ENCODE assay signal across 4 fruit fly cellular contexts in the genomic region with DNA sequence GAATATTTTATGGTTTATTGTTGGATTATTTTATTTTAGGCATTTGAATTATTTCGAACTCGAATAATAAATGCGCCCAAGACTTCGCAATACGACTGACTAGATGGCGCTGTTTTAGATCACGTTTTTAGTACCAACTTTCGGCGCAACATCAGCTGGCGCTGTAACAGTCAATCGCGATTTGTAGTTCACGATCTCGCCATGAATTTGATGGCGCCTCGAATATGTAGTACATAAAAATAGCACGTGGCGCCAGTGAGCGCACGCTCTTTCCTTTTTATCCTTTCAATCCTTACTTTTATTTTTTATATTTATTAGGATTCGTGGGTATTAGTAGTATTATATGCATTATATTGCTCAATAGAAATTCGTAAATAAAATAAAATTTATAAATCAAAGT.
TF ChIP-seq lines count a peak whose summit lies in the region.

No protein-coding gene starts in this region.

TF ChIP-seq in whole organism, adult, 20 proteins besides CTCF, POLR2A, EP300 and RAD21 (continued from another document):
- TF ChIP-seq CG12768 (GFP tag; optimal IDR thresholded peaks at IDR 0.05; lab: Kevin White, UChicago) (no peak), CG7101 (tag; optimal IDR thresholded peaks at IDR 0.05; lab: Kevin White, UChicago) (peak; percentile 73), Mnt (GFP tag; optimal IDR thresholded peaks at IDR 0.05; lab: Kevin White, UChicago) (peak; percentile 58)

TF ChIP-seq in whole organism, embryonic, 481 proteins besides CTCF, POLR2A, EP300 and RAD21 (continued from another document and continues in another):
- peak; percentile 32; the same call in 1 of the 2 replicates for TF ChIP-seq MBD-R2 (GFP tag; IDR thresholded peaks at IDR 0.05; lab: Robert Waterston, UW)
- no peak for TF ChIP-seq nom (GFP tag; optimal IDR thresholded peaks at IDR 0.05; lab: Kevin White, UChicago)
- peak; percentile 86 for TF ChIP-seq chm (GFP tag; IDR thresholded peaks at IDR 0.05; lab: Robert Waterston, UW)
- TF ChIP-seq Atf6 (GFP tag; IDR thresholded peaks at IDR 0.05; lab: Robert Waterston, UW), result peak; percentile 39; the same call in 1 of the 2 replicates
- peak; percentile 68 for TF ChIP-seq CG1233 (GFP tag; optimal IDR thresholded peaks at IDR 0.05; lab: Kevin White, UChicago)
- TF ChIP-seq CG18764 (GFP tag; optimal IDR thresholded peaks at IDR 0.05; lab: Kevin White, UChicago), result peak; percentile 51
- peak; percentile 32 for TF ChIP-seq CG13624 (GFP tag; optimal IDR thresholded peaks at IDR 0.05; lab: Kevin White, UChicago)
- TF ChIP-seq CG9817 (tag; optimal IDR thresholded peaks at IDR 0.05; lab: Kevin White, UChicago), result peak; percentile 81
- TF ChIP-seq CG10654 (GFP tag; optimal IDR thresholded peaks at IDR 0.05; lab: Kevin White, UChicago), result peak; percentile 34
- TF ChIP-seq Taf1 (GFP tag; IDR thresholded peaks at IDR 0.05; lab: Robert Waterston, UW), result peak; percentile 57
- peak; percentile 82 for TF ChIP-seq CG4730 (GFP tag; IDR thresholded peaks at IDR 0.05; lab: Robert Waterston, UW)
- TF ChIP-seq CG14441 (GFP tag; IDR thresholded peaks at IDR 0.05; lab: Robert Waterston, UW), result peak; percentile 78
- peak; percentile 79 for TF ChIP-seq CG1602 (GFP tag; optimal IDR thresholded peaks at IDR 0.05; lab: Kevin White, UChicago)
- no peak for TF ChIP-seq CG8478 (optimal IDR thresholded peaks at IDR 0.05; lab: Kevin White, UChicago)
- no peak for TF ChIP-seq h (optimal IDR thresholded peaks at IDR 0.05; lab: Kevin White, UChicago)
- TF ChIP-seq CG14710 (tag; optimal IDR thresholded peaks at IDR 0.05; lab: Kevin White, UChicago), result no peak
- TF ChIP-seq CG13424 (tag; optimal IDR thresholded peaks at IDR 0.05; lab: Kevin White, UChicago), result peak; percentile 47
- TF ChIP-seq rib (GFP tag; IDR thresholded peaks at IDR 0.05; lab: Robert Waterston, UW), result no peak
- peak; percentile 67; the same call in 2 of the 3 replicates for TF ChIP-seq B-H1 (GFP tag; IDR thresholded peaks at IDR 0.05; lab: Robert Waterston, UW)
- TF ChIP-seq wor (GFP tag; IDR thresholded peaks at IDR 0.05; lab: Robert Waterston, UW), result peak; percentile 70
- TF ChIP-seq ems (GFP tag; optimal IDR thresholded peaks at IDR 0.05; lab: Kevin White, UChicago), result no peak
- peak; percentile 79 for TF ChIP-seq Nf-YA (GFP tag; IDR thresholded peaks at IDR 0.05; lab: Robert Waterston, UW)
- peak; percentile 48 for TF ChIP-seq CG16815 (GFP tag; optimal IDR thresholded peaks at IDR 0.05; lab: Kevin White, UChicago)
- TF ChIP-seq pzg (GFP tag; optimal IDR thresholded peaks at IDR 0.05; lab: Kevin White, UChicago), result peak; percentile 17
- peak; percentile 87 for TF ChIP-seq CG8359 (GFP tag; optimal IDR thresholded peaks at IDR 0.05; lab: Kevin White, UChicago; ENCODE audit: borderline replicate concordance)
- peak; percentile 44; the same call in 1 of the 2 replicates for TF ChIP-seq aop (GFP tag; IDR thresholded peaks at IDR 0.05; lab: Robert Waterston, UW)
- TF ChIP-seq Xbp1 (GFP tag; optimal IDR thresholded peaks at IDR 0.05; lab: Kevin White, UChicago), result peak; percentile 83
- peak; percentile 52 for TF ChIP-seq CG6272 (GFP tag; IDR thresholded peaks at IDR 0.05; lab: Robert Waterston, UW)
- peak; percentile 60 for TF ChIP-seq Meics (GFP tag; optimal IDR thresholded peaks at IDR 0.05; lab: Kevin White, UChicago)
- TF ChIP-seq CG7556 (GFP tag; optimal IDR thresholded peaks at IDR 0.05; lab: Kevin White, UChicago), result no peak
- TF ChIP-seq vvl (GFP tag; IDR thresholded peaks at IDR 0.05; lab: Robert Waterston, UW), result peak; percentile 94
- TF ChIP-seq CG15073 (GFP tag; optimal IDR thresholded peaks at IDR 0.05; lab: Kevin White, UChicago), result peak; percentile 48
- TF ChIP-seq ERR (GFP tag; optimal IDR thresholded peaks at IDR 0.05; lab: Kevin White, UChicago), result no peak
- TF ChIP-seq CG14667 (GFP tag; IDR thresholded peaks at IDR 0.05; lab: Robert Waterston, UW), result peak; percentile 80
- TF ChIP-seq CG12769 (tag; optimal IDR thresholded peaks at IDR 0.05; lab: Kevin White, UChicago), result peak; percentile 48
- peak; percentile 23 for TF ChIP-seq CG13775 (GFP tag; optimal IDR thresholded peaks at IDR 0.05; lab: Kevin White, UChicago)
- TF ChIP-seq CG5953 (GFP tag; IDR thresholded peaks at IDR 0.05; lab: Robert Waterston, UW), result peak; percentile 84
- TF ChIP-seq CG10543 (GFP tag; optimal IDR thresholded peaks at IDR 0.05; lab: Kevin White, UChicago), result peak; percentile 13
- peak; percentile 85 for TF ChIP-seq sob (GFP tag; IDR thresholded peaks at IDR 0.05; lab: Robert Waterston, UW)
- peak; percentile 69 for TF ChIP-seq CG2712 (tag; optimal IDR thresholded peaks at IDR 0.05; lab: Kevin White, UChicago)
- TF ChIP-seq CG9727 (GFP tag; optimal IDR thresholded peaks at IDR 0.05; lab: Kevin White, UChicago), result peak; percentile 48

TF ChIP-seq in whole organism, prepupa, 60 proteins besides CTCF, POLR2A, EP300 and RAD21 (continued from another document):
- peak; percentile 26 for TF ChIP-seq CG3032 (tag; optimal IDR thresholded peaks at IDR 0.05; lab: Kevin White, UChicago)
- no peak for TF ChIP-seq fkh (GFP tag; optimal IDR thresholded peaks at IDR 0.05; lab: Kevin White, UChicago)
- TF ChIP-seq Sox14 (GFP tag; optimal IDR thresholded peaks at IDR 0.05; lab: Kevin White, UChicago), result peak; percentile 77
- peak; percentile 78 for TF ChIP-seq pdm3 (GFP tag; optimal IDR thresholded peaks at IDR 0.05; lab: Kevin White, UChicago)
- TF ChIP-seq Ets96B (tag; optimal IDR thresholded peaks at IDR 0.05; lab: Kevin White, UChicago), result no peak
- TF ChIP-seq Gug (GFP tag; IDR thresholded peaks at IDR 0.05; lab: Robert Waterston, UW), result no peak
- TF ChIP-seq dsx (GFP tag; optimal IDR thresholded peaks at IDR 0.05; lab: Kevin White, UChicago; ENCODE audit: poor library complexity, severe bottlenecking), result no peak
- no peak for TF ChIP-seq spab (GFP tag; optimal IDR thresholded peaks at IDR 0.05; lab: Kevin White, UChicago)
- TF ChIP-seq CG6276 (GFP tag; optimal IDR thresholded peaks at IDR 0.05; lab: Kevin White, UChicago), result no peak
- TF ChIP-seq CG7368 (GFP tag; optimal IDR thresholded peaks at IDR 0.05; lab: Kevin White, UChicago), result peak; percentile 27
- no peak for TF ChIP-seq Eip93F (GFP tag; optimal IDR thresholded peaks at IDR 0.05; lab: Kevin White, UChicago)
- TF ChIP-seq CG9139 (GFP tag; optimal IDR thresholded peaks at IDR 0.05; lab: Kevin White, UChicago), result no peak
- TF ChIP-seq CG15336 (GFP tag; IDR thresholded peaks at IDR 0.05; lab: Robert Waterston, UW), result no peak
- TF ChIP-seq esn (GFP tag; optimal IDR thresholded peaks at IDR 0.05; lab: Kevin White, UChicago), result peak; percentile 86
- peak; percentile 40; the same call in 1 of the 3 replicates for TF ChIP-seq eg (GFP tag; IDR thresholded peaks at IDR 0.05; lab: Robert Waterston, UW)
- TF ChIP-seq ss (GFP tag; optimal IDR thresholded peaks at IDR 0.05; lab: Kevin White, UChicago), result no peak
- TF ChIP-seq CG32006 (GFP tag; optimal IDR thresholded peaks at IDR 0.05; lab: Kevin White, UChicago), result peak; percentile 10
- TF ChIP-seq CG10631 (GFP tag; optimal IDR thresholded peaks at IDR 0.05; lab: Kevin White, UChicago), result peak; percentile 28
- peak; percentile 18 for TF ChIP-seq dac (GFP tag; optimal IDR thresholded peaks at IDR 0.05; lab: Kevin White, UChicago)
- peak; percentile 29 for TF ChIP-seq CG11902 (GFP tag; optimal IDR thresholded peaks at IDR 0.05; lab: Kevin White, UChicago)
- peak; percentile 47 for TF ChIP-seq Sox15 (GFP tag; optimal IDR thresholded peaks at IDR 0.05; lab: Kevin White, UChicago)
- peak in 1 of 2 experiments; percentile 67 for TF ChIP-seq salr (GFP tag; optimal IDR thresholded peaks at IDR 0.05; lab: Kevin White, UChicago)
- TF ChIP-seq Met (GFP tag; optimal IDR thresholded peaks at IDR 0.05; lab: Kevin White, UChicago), result peak; percentile 75
- TF ChIP-seq CG6854 (GFP tag; optimal IDR thresholded peaks at IDR 0.05; lab: Kevin White, UChicago), result no peak
- TF ChIP-seq Hr38 (GFP tag; optimal IDR thresholded peaks at IDR 0.05; lab: Kevin White, UChicago), result no peak
- TF ChIP-seq net (GFP tag; optimal IDR thresholded peaks at IDR 0.05; lab: Kevin White, UChicago), result peak; percentile 68
- TF ChIP-seq Smox (GFP tag; optimal IDR thresholded peaks at IDR 0.05; lab: Kevin White, UChicago), result peak; percentile 64
- TF ChIP-seq topi (GFP tag; optimal IDR thresholded peaks at IDR 0.05; lab: Kevin White, UChicago), result peak; percentile 43
- peak; percentile 32 for TF ChIP-seq CG8319 (GFP tag; optimal IDR thresholded peaks at IDR 0.05; lab: Kevin White, UChicago)
- TF ChIP-seq CG10669 (GFP tag; optimal IDR thresholded peaks at IDR 0.05; lab: Kevin White, UChicago), result peak; percentile 19
- peak; percentile 47 for TF ChIP-seq CG6792 (GFP tag; optimal IDR thresholded peaks at IDR 0.05; lab: Kevin White, UChicago)
- peak; percentile 28 for TF ChIP-seq Hr4 (GFP tag; optimal IDR thresholded peaks at IDR 0.05; lab: Kevin White, UChicago)
- TF ChIP-seq CG31627 (GFP tag; optimal IDR thresholded peaks at IDR 0.05; lab: Kevin White, UChicago), result peak; percentile 88
- TF ChIP-seq cyc (GFP tag; optimal IDR thresholded peaks at IDR 0.05; lab: Kevin White, UChicago), result peak; percentile 79
- TF ChIP-seq lz (GFP tag; optimal IDR thresholded peaks at IDR 0.05; lab: Kevin White, UChicago), result peak; percentile 86
- TF ChIP-seq CG6808 (GFP tag; optimal IDR thresholded peaks at IDR 0.05; lab: Kevin White, UChicago), result no peak
- TF ChIP-seq OdsH (GFP tag; optimal IDR thresholded peaks at IDR 0.05; lab: Kevin White, UChicago), result peak; percentile 62
- peak; percentile 6 for TF ChIP-seq CG34406 (GFP tag; optimal IDR thresholded peaks at IDR 0.05; lab: Kevin White, UChicago)
- no peak for TF ChIP-seq CG11762 (GFP tag; optimal IDR thresholded peaks at IDR 0.05; lab: Kevin White, UChicago; ENCODE audit: insufficient read depth)
- peak; percentile 22 for TF ChIP-seq vri (GFP tag; optimal IDR thresholded peaks at IDR 0.05; lab: Kevin White, UChicago)
- peak; percentile 71 for TF ChIP-seq acj6 (GFP tag; optimal IDR thresholded peaks at IDR 0.05; lab: Kevin White, UChicago)
- TF ChIP-seq CG1621 (tag; optimal IDR thresholded peaks at IDR 0.05; lab: Kevin White, UChicago), result no peak

TF ChIP-seq in whole organism, wandering third instar larva, 38 proteins besides CTCF, POLR2A, EP300 and RAD21 (continued from another document):
- TF ChIP-seq dl (GFP tag; optimal IDR thresholded peaks at IDR 0.05; lab: Kevin White, UChicago; ENCODE audit: insufficient read depth in 1 of 2, partially characterized antibody in 2 of 2) (no peak), N (GFP tag; optimal IDR thresholded peaks at IDR 0.05; lab: Kevin White, UChicago) (no peak), tai (GFP tag; optimal IDR thresholded peaks at IDR 0.05; lab: Kevin White, UChicago) (peak; percentile 91), Hnf4 (GFP tag; optimal IDR thresholded peaks at IDR 0.05; lab: Kevin White, UChicago) (peak; percentile 80), Rel (GFP tag; optimal IDR thresholded peaks at IDR 0.05; lab: Kevin White, UChicago) (no peak), Rel (tag; optimal IDR thresholded peaks at IDR 0.05; lab: Kevin White, UChicago) (peak; percentile 3), psq (GFP tag; optimal IDR thresholded peaks at IDR 0.05; lab: Kevin White, UChicago) (peak; percentile 67), pan (optimal IDR thresholded peaks at IDR 0.05; lab: Kevin White, UChicago) (no peak), foxo (GFP tag; optimal IDR thresholded peaks at IDR 0.05; lab: Kevin White, UChicago) (peak in 1 of 2 experiments; percentile 77), HLH106 (tag; optimal IDR thresholded peaks at IDR 0.05; lab: Kevin White, UChicago) (peak; percentile 63), Myc (optimal IDR thresholded peaks at IDR 0.05; lab: Kevin White, UChicago) (peak; percentile 95), GATAd (GFP tag; optimal IDR thresholded peaks at IDR 0.05; lab: Kevin White, UChicago) (peak; percentile 60), ey (GFP tag; optimal IDR thresholded peaks at IDR 0.05; lab: Kevin White, UChicago) (peak; percentile 70), CG32264 (GFP tag; optimal IDR thresholded peaks at IDR 0.05; lab: Kevin White, UChicago) (no peak), CG9705 (GFP tag; optimal IDR thresholded peaks at IDR 0.05; lab: Kevin White, UChicago) (no peak), OdsH (GFP tag; optimal IDR thresholded peaks at IDR 0.05; lab: Kevin White, UChicago) (peak; percentile 83), Abd-B (GFP tag; optimal IDR thresholded peaks at IDR 0.05; lab: Kevin White, UChicago) (no peak), Dif (GFP tag; optimal IDR thresholded peaks at IDR 0.05; lab: Kevin White, UChicago; ENCODE audit: partially characterized antibody) (no peak)
